Fruit fly (Drosophila melanogaster): ENCODE data around the gene Acbp5.

- no peak for TF ChIP-seq Hr39 (GFP tag; optimal IDR thresholded peaks at IDR 0.05)
- TF ChIP-seq achi (GFP tag; optimal IDR thresholded peaks at IDR 0.05), result no peak
- no peak for TF ChIP-seq CG3919 (GFP tag; optimal IDR thresholded peaks at IDR 0.05)
- no peak for TF ChIP-seq Ets21C (GFP tag; optimal IDR thresholded peaks at IDR 0.05)
- no peak for TF ChIP-seq esn (GFP tag; optimal IDR thresholded peaks at IDR 0.05)
Measured at dm6 chr3L:8834886-8835285, 46.5 kb upstream of the Acbp5 start.

Data from whole organism, prepupa.